Worm (Caenorhabditis elegans): Measurements from ENCODE around the gene sre-37.

DNA sequence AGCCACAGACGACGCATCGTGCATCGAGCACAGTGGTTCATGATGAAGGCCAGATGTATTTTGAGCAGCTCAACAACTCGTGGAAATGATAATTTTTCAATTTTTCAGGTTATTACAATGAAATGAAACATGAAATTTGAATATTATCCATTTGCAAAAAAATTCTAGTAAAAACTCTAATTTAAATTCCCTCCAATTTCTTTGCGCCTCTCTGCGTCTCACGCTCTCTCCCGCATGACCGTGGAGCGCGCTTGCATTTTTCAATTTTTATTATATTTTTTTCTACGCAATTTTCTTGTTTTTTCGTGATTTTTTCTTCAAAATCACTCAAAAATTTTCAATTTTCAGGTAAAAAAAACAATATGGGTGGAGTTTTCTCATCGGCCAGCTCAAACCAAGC is 6.2 kb upstream of the sre-37 start, which contains the start of gene tag-281:
- TF ChIP-seq flt-1 (GFP tag; IDR thresholded peaks at IDR 0.05) (no peak), T22C8.4 (GFP tag; IDR thresholded peaks at IDR 0.05) (no peak)

All from whole organism, midembryonic.